Fruit fly (Drosophila melanogaster) Kc167 (cell line): ENCODE measurements around the gene CG33631.

Source experiments
- Myc ChIP-seq: fragments of >200 bp; optimal IDR thresholded peaks from 2 replicates; lab custom pipeline; 2017; ENCODE audit warnings: missing external identifiers
- Sin3A ChIP-seq: fragments of >200 bp; optimal IDR thresholded peaks from 2 replicates; lab custom pipeline; 2018; ENCODE audit warnings: missing external identifiers
- h ChIP-seq: fragments of >200 bp; optimal IDR thresholded peaks from 3 replicates; lab custom pipeline; 2018; ENCODE audit warnings: missing external identifiers
- insv ChIP-seq: fragments of >200 bp; optimal IDR thresholded peaks from 3 replicates; lab custom pipeline; 2018; ENCODE audit warnings: missing external identifiers
- psq ChIP-seq: fragments of >200 bp; optimal IDR thresholded peaks from 2 replicates; lab custom pipeline; 2017; ENCODE audit warnings: missing external identifiers
- ttk ChIP-seq: sonication (Bioruptor generic); optimal IDR thresholded peaks from 2 replicates; lab custom pipeline; 2017; ENCODE audit warnings: missing external identifiers

CG33631 gene

dm6 chr3R:10042664-10043372 is 21.0 kb upstream of the CG33631 start, which contains the start of the genes Mical and CG3909:
Gene Mical, minus strand, starts transcription at chr3R:10042895.
Gene CG3909, plus strand, starts transcription at chr3R:10043270.
- TF ChIP-seq psq (lab: Kevin White, UChicago), result no peak
- no peak for TF ChIP-seq h (lab: Kevin White, UChicago)
- TF ChIP-seq ttk (lab: Kevin White, UChicago), result no peak
- no peak for TF ChIP-seq Sin3A (lab: Kevin White, UChicago)
- TF ChIP-seq Myc (lab: Kevin White, UChicago), result no peak
- TF ChIP-seq insv (lab: Kevin White, UChicago), result no peak

- no peak for TF ChIP-seq Sin3A (lab: Kevin White, UChicago)
- no peak for TF ChIP-seq ttk (lab: Kevin White, UChicago)
- no peak for TF ChIP-seq h (lab: Kevin White, UChicago)
- no peak for TF ChIP-seq Myc (lab: Kevin White, UChicago)
- no peak for TF ChIP-seq insv (lab: Kevin White, UChicago)
- TF ChIP-seq psq (lab: Kevin White, UChicago), result no peak
Measured at dm6 chr3R:10045343-10045742, 18.5 kb upstream of the CG33631 start, which contains the start of the genes CG11722 and mtTFB2. Gene CG11722, minus strand, starts transcription at chr3R:10045542. Gene mtTFB2, plus strand, starts transcription at chr3R:10045574.

dm6 chr3R:10048035-10048774 is 15.6 kb upstream of the CG33631 start:
- TF ChIP-seq insv (lab: Kevin White, UChicago) (no peak), Myc (lab: Kevin White, UChicago) (no peak), psq (lab: Kevin White, UChicago) (no peak), h (lab: Kevin White, UChicago) (no peak), ttk (lab: Kevin White, UChicago) (no peak), Sin3A (lab: Kevin White, UChicago) (no peak)

dm6 chr3R:10048775-10048841 is 15.2 kb upstream of the CG33631 start, which contains the start of gene CG12811:
Gene CG12811, minus strand, starts transcription at chr3R:10048797.
- TF ChIP-seq insv (lab: Kevin White, UChicago) (no peak), Myc (lab: Kevin White, UChicago) (no peak), psq (lab: Kevin White, UChicago) (no peak), ttk (lab: Kevin White, UChicago) (no peak), Sin3A (lab: Kevin White, UChicago) (no peak), h (lab: Kevin White, UChicago) (no peak)

DNA sequence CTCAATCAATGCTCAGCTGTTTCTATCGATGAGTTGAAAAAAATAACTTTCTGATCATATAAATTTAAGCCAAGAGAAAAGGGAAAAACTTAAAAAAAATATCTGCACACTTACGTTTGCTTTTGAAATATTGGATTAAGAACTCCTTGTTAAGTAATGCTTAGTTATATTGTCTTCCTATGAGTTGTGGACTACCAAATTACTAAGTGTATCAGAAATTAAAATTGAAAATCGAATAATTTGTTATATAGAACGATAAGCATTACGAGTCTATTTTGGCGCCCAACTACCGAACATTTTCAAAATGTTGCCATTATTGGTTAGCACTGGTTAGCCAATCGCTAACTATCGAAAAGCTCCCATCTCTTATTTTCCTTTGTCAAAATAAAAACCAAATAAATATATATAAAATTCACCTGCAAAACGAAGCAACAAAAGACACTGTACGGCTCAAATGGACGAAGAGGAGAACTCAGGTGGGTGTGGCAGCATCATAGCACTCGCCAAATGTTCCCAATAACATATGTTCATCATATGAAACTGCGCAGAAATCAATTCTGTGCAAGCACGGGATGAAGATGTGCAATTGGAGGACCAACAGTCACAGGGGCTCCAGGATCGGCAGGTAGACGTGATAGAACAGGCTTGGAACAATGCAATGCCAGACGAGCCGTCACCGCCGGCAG is 14.8 kb upstream of the CG33631 start, which contains the start of gene ohgt:
Gene ohgt, plus strand, starts transcription at position 358 of the 686 bp plus-strand sequence.
- TF ChIP-seq psq (lab: Kevin White, UChicago), result no peak
- TF ChIP-seq insv (lab: Kevin White, UChicago), result no peak
- no peak for TF ChIP-seq ttk (lab: Kevin White, UChicago)
- no peak for TF ChIP-seq h (lab: Kevin White, UChicago)
- no peak for TF ChIP-seq Myc (lab: Kevin White, UChicago)
- TF ChIP-seq Sin3A (lab: Kevin White, UChicago), result no peak

dm6 chr3R:10052695-10053382 is 11.0 kb upstream of the CG33631 start, which contains the start of the genes Fancl and Npc2e:
Gene Fancl, minus strand, starts transcription at chr3R:10052869.
Gene Npc2e, plus strand, starts transcription at chr3R:10053332.
- TF ChIP-seq h (lab: Kevin White, UChicago), result no peak
- TF ChIP-seq insv (lab: Kevin White, UChicago), result no peak
- TF ChIP-seq Sin3A (lab: Kevin White, UChicago), result no peak

DNA sequence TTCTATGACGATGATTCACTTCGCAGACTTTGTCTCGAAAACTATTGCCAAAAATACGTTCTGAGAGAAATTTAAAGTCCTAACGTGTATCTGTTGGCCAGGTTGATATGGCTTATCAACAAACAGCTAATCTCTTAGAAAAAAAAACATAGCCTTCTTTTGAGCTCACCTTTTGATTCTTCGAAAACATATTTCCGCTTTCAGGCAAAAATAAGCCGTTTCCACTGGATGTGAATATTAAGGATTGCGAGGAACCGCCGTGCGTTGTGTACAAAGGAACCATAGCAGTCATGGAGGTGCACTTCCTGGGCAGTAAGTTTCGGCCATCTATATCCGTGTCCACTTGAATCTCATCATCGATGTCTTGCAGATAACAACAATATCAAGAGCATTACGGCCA is 10.2 kb upstream of the CG33631 start:
- TF ChIP-seq psq (lab: Kevin White, UChicago), result no peak
- no peak for TF ChIP-seq Myc (lab: Kevin White, UChicago)

- no peak for TF ChIP-seq insv (lab: Kevin White, UChicago)
- no peak for TF ChIP-seq h (lab: Kevin White, UChicago)
- TF ChIP-seq Myc (lab: Kevin White, UChicago), result no peak
- no peak for TF ChIP-seq psq (lab: Kevin White, UChicago)
- TF ChIP-seq Sin3A (lab: Kevin White, UChicago), result no peak
- TF ChIP-seq ttk (lab: Kevin White, UChicago), result no peak
Measured at dm6 chr3R:10054278-10054975, 9.4 kb upstream of the CG33631 start.

- TF ChIP-seq insv (lab: Kevin White, UChicago) (no peak), h (lab: Kevin White, UChicago) (no peak), ttk (lab: Kevin White, UChicago) (no peak), Sin3A (lab: Kevin White, UChicago) (no peak), Myc (lab: Kevin White, UChicago) (no peak), psq (lab: Kevin White, UChicago) (no peak)
Measured at dm6 chr3R:10055004-10055403, 8.8 kb upstream of the CG33631 start.

- TF ChIP-seq Myc (lab: Kevin White, UChicago) (no peak), insv (lab: Kevin White, UChicago) (no peak), h (lab: Kevin White, UChicago) (no peak), psq (lab: Kevin White, UChicago) (no peak), ttk (lab: Kevin White, UChicago) (no peak), Sin3A (lab: Kevin White, UChicago) (no peak)
Measured at dm6 chr3R:10055951-10056350, 7.9 kb upstream of the CG33631 start, which contains the start of gene Npc2d. Gene Npc2d, minus strand, starts transcription at chr3R:10056083.
